Fruit fly (Drosophila melanogaster) whole organism, wandering third instar larva: ENCODE measurements around the gene Tim13.

Source experiments
- Dfd ChIP-seq: fragments of >200 bp; optimal IDR thresholded peaks from 2 replicates; lab custom pipeline; 2017; ENCODE audit warnings: missing biosample characterization, missing genetic modification characterization
- Hr78 ChIP-seq: fragments of >200 bp; optimal IDR thresholded peaks from 2 replicates; lab custom pipeline; 2017; ENCODE audit warnings: missing biosample characterization, missing genetic modification characterization
- N ChIP-seq: fragments of >200 bp; optimal IDR thresholded peaks from 2 replicates; lab custom pipeline; 2018; ENCODE audit warnings: missing biosample characterization, missing external identifiers, missing genetic modification characterization
- pan ChIP-seq: fragments of >200 bp; optimal IDR thresholded peaks from 2 replicates; lab custom pipeline; 2017
- psq ChIP-seq: fragments of 200-800 bp; sonication (Bioruptor generic); optimal IDR thresholded peaks from 3 replicates; lab custom pipeline; 2017; ENCODE audit warnings: missing biosample characterization, mild to moderate bottlenecking, missing genetic modification characterization, moderate library complexity
- sage ChIP-seq: fragments of 200-800 bp; sonication (Bioruptor generic); optimal IDR thresholded peaks from 2 replicates; lab custom pipeline; 2016; ENCODE audit warnings: missing biosample characterization, mild to moderate bottlenecking, missing genetic modification characterization

- TF ChIP-seq Dfd (GFP tag; lab: Kevin White, UChicago) (no peak), pan (lab: Kevin White, UChicago) (no peak), psq (GFP tag; lab: Kevin White, UChicago) (no peak), sage (GFP tag; lab: Kevin White, UChicago) (no peak), Hr78 (GFP tag; lab: Kevin White, UChicago) (no peak), N (GFP tag; lab: Kevin White, UChicago) (no peak)
Observed at dm6 chr3L:11777348-11777958, 3.2 kb upstream of the Tim13 start.
